Fruit fly (Drosophila melanogaster) whole organism: ENCODE measurements around the gene dbe.

Source experiments
- EcR ChIP-seq, 2 experiments: fragments of >200 bp; optimal IDR thresholded peaks; 2 replicates each; lab custom pipeline; 2017; ENCODE audit warnings: missing biosample characterization in 2 of 2, missing genetic modification characterization in 2 of 2, missing genetic modification reagents in 2 of 2
- pan ChIP-seq: fragments of >200 bp; optimal IDR thresholded peaks from 2 replicates; lab custom pipeline; 2017
- psq ChIP-seq: fragments of >200 bp; optimal IDR thresholded peaks from 2 replicates; lab custom pipeline; 2017

- TF ChIP-seq psq (lab: Kevin White, UChicago): no peak
- TF ChIP-seq pan (lab: Kevin White, UChicago): no peak
- TF ChIP-seq EcR (GFP tag; optimal IDR thresholded peaks at IDR 0.05; lab: Kevin White, UChicago): no peak
These were observed 48.2 kb downstream of the dbe start, which contains the start of gene CG3662 for dm6 chr2L:821242-821985.
